Worm (Caenorhabditis elegans) whole organism, L4 larva: Measurements from ENCODE around the gene cnc-7.

Source experiments
- F37D6.2 ChIP-seq: sonication (generic microtip); optimal IDR thresholded peaks from 2 replicates; lab custom pipeline; 2016; ENCODE audit warnings: mild to moderate bottlenecking, missing genetic modification characterization, missing compliant biosample characterization
- R02D3.7 ChIP-seq: fragments of 150-350 bp; sonication (generic microtip); optimal IDR thresholded peaks from 3 replicates; lab custom pipeline; 2014; ENCODE audit warnings: missing biosample characterization, missing genetic modification characterization
- Y48G9A.11 ChIP-seq: fragments of 200-800 bp; sonication (Bioruptor generic); IDR thresholded peaks from 2 replicates; pipeline ENCODE4 v1.3.6; 2022; ENCODE audit warnings: missing genetic modification reagents, missing genetic modification characterization, missing compliant biosample characterization
- ZK337.2 ChIP-seq: fragments of 200-800 bp; sonication (Bioruptor generic); IDR thresholded peaks from 2 replicates; pipeline ENCODE4 v1.3.6; 2022; ENCODE audit warnings: missing genetic modification reagents, missing genetic modification characterization, missing compliant biosample characterization
- arid-1 ChIP-seq: fragments of 200-800 bp; sonication (Bioruptor generic); conservative IDR thresholded peaks from 2 replicates; pipeline ENCODE4 v1.3.6; 2022; ENCODE audit warnings: missing genetic modification reagents, missing genetic modification characterization, missing compliant biosample characterization
- attf-4 ChIP-seq: sonication (generic microtip); optimal IDR thresholded peaks from 3 replicates; lab custom pipeline; 2017; ENCODE audit warnings: missing biosample characterization, missing genetic modification characterization
- ceh-28 ChIP-seq: fragments of 150-350 bp; optimal IDR thresholded peaks from 2 replicates; lab custom pipeline; 2014; ENCODE audit warnings: missing biosample characterization, missing genetic modification reagents, missing genetic modification characterization
- cey-2 ChIP-seq: sonication (generic microtip); optimal IDR thresholded peaks from 3 replicates; lab custom pipeline; 2017; ENCODE audit warnings: missing genetic modification characterization, mild to moderate bottlenecking, missing compliant biosample characterization, antibody characterized with exemption, borderline replicate concordance; ENCODE audit not compliant: insufficient read depth
- ctbp-1 ChIP-seq: fragments of 200-800 bp; sonication (Bioruptor generic); IDR thresholded peaks from 2 replicates; pipeline ENCODE4 v1.3.6; 2022; ENCODE audit warnings: missing genetic modification reagents, missing genetic modification characterization, missing compliant biosample characterization
- daf-16 ChIP-seq, 3 experiments: sonication (generic microtip); optimal IDR thresholded peaks; 2 replicates each; lab custom pipeline; 2016 to 2017; ENCODE audit warnings: missing genetic modification characterization in 3 of 3, missing genetic modification reagents in 3 of 3, mild to moderate bottlenecking in 2 of 3, missing compliant biosample characterization in 2 of 3, missing biosample characterization in 1 of 3, moderate library complexity in 1 of 3
- daf-19 ChIP-seq: fragments of 200-800 bp; sonication (Bioruptor generic); conservative IDR thresholded peaks from 2 replicates; pipeline ENCODE4 v1.3.6; 2022; ENCODE audit warnings: missing genetic modification characterization, missing compliant biosample characterization
- dmd-6 ChIP-seq: fragments of 200-800 bp; sonication (Bioruptor generic); IDR thresholded peaks from 2 replicates; pipeline ENCODE4 v1.3.6; 2022; ENCODE audit warnings: missing genetic modification reagents, missing genetic modification characterization, missing compliant biosample characterization
- dmd-9 ChIP-seq: fragments of 200-800 bp; sonication (Bioruptor generic); IDR thresholded peaks from 2 replicates; pipeline ENCODE4 v1.3.6; 2022; ENCODE audit warnings: missing genetic modification reagents, missing genetic modification characterization, missing compliant biosample characterization
- dpl-1 ChIP-seq: fragments of 150-350 bp; optimal IDR thresholded peaks from 2 replicates; lab custom pipeline; 2014; ENCODE audit warnings: missing biosample characterization, missing genetic modification reagents, missing genetic modification characterization
- duxl-1 ChIP-seq: sonication (generic microtip); optimal IDR thresholded peaks from 2 replicates; lab custom pipeline; 2016; ENCODE audit warnings: mild to moderate bottlenecking, missing genetic modification characterization, moderate library complexity, missing compliant biosample characterization; ENCODE audit not compliant: poor library complexity
- dve-1 ChIP-seq: sonication (generic microtip); optimal IDR thresholded peaks from 2 replicates; lab custom pipeline; 2017; ENCODE audit warnings: antibody characterized with exemption, mild to moderate bottlenecking, missing genetic modification characterization, missing compliant biosample characterization; ENCODE audit not compliant: insufficient read depth
- egl-27 ChIP-seq: sonication (generic microtip); optimal IDR thresholded peaks from 3 replicates; lab custom pipeline; 2017; ENCODE audit warnings: missing biosample characterization, missing genetic modification reagents, missing genetic modification characterization
- egl-43 ChIP-seq: fragments of 200-800 bp; sonication (Bioruptor generic); IDR thresholded peaks from 2 replicates; pipeline ENCODE4 v1.3.6; 2022; ENCODE audit warnings: missing genetic modification reagents, missing genetic modification characterization, missing compliant biosample characterization
- hif-1 ChIP-seq, 2 experiments: sonication (generic microtip); optimal IDR thresholded peaks; 2 replicates each; lab custom pipeline; 2016 to 2017; ENCODE audit warnings: missing compliant biosample characterization in 2 of 2, missing genetic modification characterization in 2 of 2, missing genetic modification reagents in 2 of 2, missing genotype in 2 of 2, mild to moderate bottlenecking in 1 of 2
- hlh-11 ChIP-seq: fragments of 200-800 bp; sonication (Bioruptor generic); optimal IDR thresholded peaks from 2 replicates; lab custom pipeline; 2018; ENCODE audit warnings: mild to moderate bottlenecking, missing genetic modification characterization, missing compliant biosample characterization
- hlh-30 ChIP-seq: sonication (generic microtip); optimal IDR thresholded peaks from 2 replicates; lab custom pipeline; 2017; ENCODE audit warnings: antibody characterized with exemption, mild to moderate bottlenecking, missing genetic modification characterization, missing compliant biosample characterization; ENCODE audit not compliant: insufficient read depth
- lin-38 ChIP-seq: fragments of 200-800 bp; sonication (Bioruptor generic); IDR thresholded peaks from 2 replicates; pipeline ENCODE4 v1.3.6; 2022; ENCODE audit warnings: missing genetic modification reagents, missing genetic modification characterization, missing compliant biosample characterization
- lin-39 ChIP-seq: fragments of 150-350 bp; optimal IDR thresholded peaks from 2 replicates; lab custom pipeline; 2014; ENCODE audit warnings: missing biosample characterization, missing genetic modification reagents, missing genetic modification characterization
- madf-5 ChIP-seq, 2 experiments: fragments of 200-800 bp; sonication (Bioruptor generic); IDR thresholded peaks; 2 replicates each; pipeline ENCODE4 v1.3.6; 2022; ENCODE audit warnings: missing compliant biosample characterization in 2 of 2, missing genetic modification characterization in 2 of 2
- madf-9 ChIP-seq: fragments of 200-800 bp; sonication (Bioruptor generic); conservative IDR thresholded peaks from 2 replicates; pipeline ENCODE4 v1.3.6; 2022; ENCODE audit warnings: missing genetic modification reagents, missing genetic modification characterization, missing compliant biosample characterization
- mdl-1 ChIP-seq, 2 experiments: fragments of 150-350 bp in 1 of 2; sonication (generic microtip) in 1 of 2; optimal IDR thresholded peaks; 2 replicates each; lab custom pipeline; 2014 to 2017; ENCODE audit warnings: missing biosample characterization in 2 of 2, missing genetic modification characterization in 2 of 2
- mes-2 ChIP-seq: sonication (generic microtip); optimal IDR thresholded peaks from 2 replicates; lab custom pipeline; 2016; ENCODE audit warnings: missing genotype, mild to moderate bottlenecking, missing genetic modification characterization, missing compliant biosample characterization; ENCODE audit not compliant: poor library complexity, severe bottlenecking
- nhr-10 ChIP-seq: fragments of 150-350 bp; optimal IDR thresholded peaks from 2 replicates; lab custom pipeline; 2014; ENCODE audit warnings: missing biosample characterization, missing genetic modification characterization
- nhr-11 ChIP-seq: fragments of 150-350 bp; optimal IDR thresholded peaks from 2 replicates; lab custom pipeline; 2014; ENCODE audit warnings: missing biosample characterization, missing genetic modification characterization
- nhr-111 ChIP-seq: fragments of 200-800 bp; sonication (Bioruptor generic); optimal IDR thresholded peaks from 2 replicates; lab custom pipeline; 2018; ENCODE audit warnings: mild to moderate bottlenecking, missing genetic modification characterization, missing compliant biosample characterization
- nhr-237 ChIP-seq: sonication (generic microtip); optimal IDR thresholded peaks from 2 replicates; lab custom pipeline; 2017; ENCODE audit warnings: missing biosample characterization, missing genetic modification characterization
- nhr-25 ChIP-seq: sonication (generic microtip); optimal IDR thresholded peaks from 2 replicates; lab custom pipeline; 2017; ENCODE audit warnings: missing genetic modification characterization, mild to moderate bottlenecking, missing compliant biosample characterization, antibody characterized with exemption, moderate library complexity, borderline replicate concordance; ENCODE audit not compliant: insufficient read depth
- nhr-28 ChIP-seq: fragments of 150-350 bp; optimal IDR thresholded peaks from 2 replicates; lab custom pipeline; 2014; ENCODE audit warnings: missing biosample characterization, missing genetic modification characterization
- nhr-41 ChIP-seq: fragments of 200-800 bp; sonication (Bioruptor generic); IDR thresholded peaks from 2 replicates; pipeline ENCODE4 v1.3.6; 2022; ENCODE audit warnings: missing genetic modification reagents, missing genetic modification characterization, missing compliant biosample characterization
- pha-4 ChIP-seq, 2 experiments: fragments of 150-350 bp in 1 of 2; fragments of 200-800 bp in 1 of 2; sonication (Bioruptor generic) in 1 of 2; IDR thresholded peaks in 1 of 2; optimal IDR thresholded peaks in 1 of 2; 2 replicates each; pipeline versions ENCODE4 v1.3.6 to Lab custom; 2014 to 2022; ENCODE audit warnings: missing genetic modification characterization in 2 of 2, missing genetic modification reagents in 2 of 2, missing biosample characterization in 1 of 2, missing compliant biosample characterization in 1 of 2
- php-3 ChIP-seq: fragments of 200-800 bp; sonication (Bioruptor generic); IDR thresholded peaks from 2 replicates; pipeline ENCODE4 v1.3.6; 2022; ENCODE audit warnings: missing genetic modification reagents, missing genetic modification characterization, missing compliant biosample characterization
- pqm-1 ChIP-seq: sonication (generic microtip); optimal IDR thresholded peaks from 2 replicates; lab custom pipeline; 2017; ENCODE audit warnings: missing biosample characterization, missing genetic modification characterization
- rbr-2 ChIP-seq: sonication (generic microtip); optimal IDR thresholded peaks from 2 replicates; lab custom pipeline; 2016; ENCODE audit warnings: missing genotype, missing genetic modification characterization, missing compliant biosample characterization
- saeg-2 ChIP-seq: fragments of 200-800 bp; sonication (Bioruptor generic); IDR thresholded peaks from 2 replicates; pipeline ENCODE4 v1.3.6; 2022; ENCODE audit warnings: missing genetic modification reagents, missing genetic modification characterization, missing compliant biosample characterization
- spr-1 ChIP-seq: sonication (generic microtip); optimal IDR thresholded peaks from 2 replicates; lab custom pipeline; 2016; ENCODE audit warnings: mild to moderate bottlenecking, missing genetic modification characterization, missing compliant biosample characterization
- tra-1 ChIP-seq: fragments of 200-800 bp; sonication (Bioruptor generic); IDR thresholded peaks from 2 replicates; pipeline ENCODE4 v1.3.6; 2022; ENCODE audit warnings: missing genetic modification reagents, missing genetic modification characterization, missing compliant biosample characterization
- unc-130 ChIP-seq: sonication (generic microtip); optimal IDR thresholded peaks from 2 replicates; lab custom pipeline; 2016; ENCODE audit warnings: missing genetic modification reagents, missing genetic modification characterization, missing compliant biosample characterization
- unc-62 ChIP-seq, 3 experiments: fragments of 150-350 bp in 1 of 3; sonication (generic microtip); optimal IDR thresholded peaks in 2 of 3; peaks in 1 of 3; 1 replicate in 1 of 3; 2 replicates in 2 of 3; lab custom pipeline; 2014 to 2017; ENCODE audit warnings: missing biosample characterization in 3 of 3, missing genetic modification characterization in 3 of 3, missing genetic modification reagents in 3 of 3, missing genotype in 1 of 3
- zag-1 ChIP-seq: fragments of 150-350 bp; optimal IDR thresholded peaks from 2 replicates; lab custom pipeline; 2014; ENCODE audit warnings: missing biosample characterization, missing genetic modification characterization
- zfp-2 ChIP-seq: sonication (generic microtip); optimal IDR thresholded peaks from 2 replicates; lab custom pipeline; 2016; ENCODE audit warnings: mild to moderate bottlenecking, missing genetic modification characterization, missing compliant biosample characterization

The cnc-7 gene

ce11 chrV:20416790-20417189, 22.9 kb downstream of the cnc-7 start:
- TF ChIP-seq mdl-1 (tag; optimal IDR thresholded peaks at IDR 0.05; lab: Kevin White, UChicago) = peak in 1 of 2 experiments; percentile 27
- TF ChIP-seq dpl-1 (GFP tag; lab: Kevin White, UChicago) = no peak
- TF ChIP-seq hlh-30 (tag; lab: Kevin White, UChicago) = peak; percentile 36
- TF ChIP-seq unc-62 (GFP tag; optimal IDR thresholded peaks at IDR 0.05 in 1 of 2; lab: Kevin White, UChicago) = peak in 1 of 2 experiments; percentile 52
- no peak for TF ChIP-seq unc-62 (tag; optimal IDR thresholded peaks at IDR 0.05; lab: Kevin White, UChicago)
- peak; percentile 49 for TF ChIP-seq dve-1 (tag; lab: Kevin White, UChicago)
- peak; percentile 63 for TF ChIP-seq hlh-11
- TF ChIP-seq dmd-9 (GFP tag; lab: Robert Waterston, UW) = no peak
- peak; percentile 24; the same call in 1 of the 2 replicates for TF ChIP-seq dmd-6 (GFP tag; lab: Robert Waterston, UW)
- no peak for TF ChIP-seq nhr-237 (tag; lab: Kevin White, UChicago)
- TF ChIP-seq php-3 (GFP tag; lab: Robert Waterston, UW) = peak; percentile 78
- no peak for TF ChIP-seq daf-16 (GFP tag; optimal IDR thresholded peaks at IDR 0.05; lab: Kevin White, UChicago)
- peak; percentile 84 for TF ChIP-seq daf-16 (tag; optimal IDR thresholded peaks at IDR 0.05; lab: Kevin White, UChicago)
- peak; percentile 21 for TF ChIP-seq nhr-28 (tag; lab: Kevin White, UChicago)

ce11 chrV:20417809-20418208, 23.9 kb downstream of the cnc-7 start:
- TF ChIP-seq hif-1 (tag; optimal IDR thresholded peaks at IDR 0.05; lab: Kevin White, UChicago) (peak in 1 of 2 experiments; percentile 50), ZK337.2 (GFP tag; lab: Robert Waterston, UW) (no peak), nhr-11 (no peak), egl-27 (tag; lab: Kevin White, UChicago) (no peak), nhr-41 (GFP tag; lab: Robert Waterston, UW) (no peak), ctbp-1 (no peak), arid-1 (GFP tag; lab: Robert Waterston, UW) (no peak), attf-4 (tag; lab: Kevin White, UChicago) (no peak), dmd-9 (GFP tag; lab: Robert Waterston, UW) (no peak), zag-1 (tag; lab: Kevin White, UChicago) (no peak), nhr-111 (GFP tag; lab: Kevin White, UChicago) (no peak), rbr-2 (no peak), Y48G9A.11 (no peak), madf-9 (GFP tag; lab: Robert Waterston, UW) (no peak), nhr-25 (tag; lab: Kevin White, UChicago) (no peak), daf-19 (no peak), saeg-2 (no peak), pha-4 (GFP tag; IDR thresholded peaks at IDR 0.05; lab: Robert Waterston, UW) (no peak), pha-4 (tag; optimal IDR thresholded peaks at IDR 0.05; lab: Kevin White, UChicago) (peak; percentile 45), tra-1 (no peak), dve-1 (tag; lab: Kevin White, UChicago) (peak; percentile 32), dpl-1 (GFP tag; lab: Kevin White, UChicago) (no peak), lin-38 (GFP tag; lab: Robert Waterston, UW) (no peak), unc-62 (GFP tag; optimal IDR thresholded peaks at IDR 0.05 in 1 of 2; lab: Kevin White, UChicago) (no peak), unc-62 (tag; optimal IDR thresholded peaks at IDR 0.05; lab: Kevin White, UChicago) (no peak), nhr-10 (tag; lab: Kevin White, UChicago) (no peak), mes-2 (peak; percentile 0), F37D6.2 (tag; lab: Kevin White, UChicago) (peak; percentile 27), duxl-1 (tag; lab: Kevin White, UChicago) (no peak), R02D3.7 (tag; lab: Kevin White, UChicago) (no peak), lin-39 (no peak), pqm-1 (no peak), madf-5 (GFP tag; IDR thresholded peaks at IDR 0.05; lab: Robert Waterston, UW) (no peak), cey-2 (tag; lab: Kevin White, UChicago) (no peak), zfp-2 (tag; lab: Kevin White, UChicago) (no peak), ceh-28 (tag; lab: Kevin White, UChicago) (no peak), unc-130 (GFP tag; lab: Kevin White, UChicago) (no peak), egl-43 (GFP tag; lab: Robert Waterston, UW) (no peak), spr-1 (tag; lab: Kevin White, UChicago) (no peak)
